Fruit fly (Drosophila melanogaster) whole organism, pupa: ENCODE data around the gene CG44477.

ENCODE experiments used
- CG13204 ChIP-seq: fragments of 200-800 bp; sonication (Bioruptor generic); optimal IDR thresholded peaks from 2 replicates; lab custom pipeline; 2018; ENCODE audit warnings: missing biosample characterization, mild to moderate bottlenecking, missing genetic modification characterization, moderate library complexity
- CG32121 ChIP-seq: fragments of 200-800 bp; sonication (Bioruptor generic); IDR thresholded peaks from 2 replicates; pipeline ENCODE4 v1.3.6; 2022; ENCODE audit warnings: missing biosample characterization, missing genetic modification characterization
- CG8301 ChIP-seq: fragments of 200-800 bp; sonication (Bioruptor generic); optimal IDR thresholded peaks from 2 replicates; lab custom pipeline; 2018; ENCODE audit warnings: missing biosample characterization, mild to moderate bottlenecking, missing genetic modification characterization

- no peak for TF ChIP-seq CG8301 (tag; lab: Kevin White, UChicago)
- no peak for TF ChIP-seq CG32121 (GFP tag; lab: Robert Waterston, UW)
- TF ChIP-seq CG13204 (GFP tag; lab: Kevin White, UChicago) = no peak
Observed at dm6 chr2L:11648739-11649138, 14.3 kb upstream of the CG44477 start, which contains the start of gene CG6614.
